Worm (Caenorhabditis elegans) whole organism, L4 larva: ENCODE measurements around the gene grl-13.
"Not testable (repeated sequence)": the region's sequence is repeated elsewhere in the genome, so short reads cannot be mapped to it uniquely, and the experiment has no call there.

Experiments
- F10B5.3 ChIP-seq: sonication (generic microtip); optimal IDR thresholded peaks from 2 replicates; lab custom pipeline; 2016; ENCODE audit warnings: mild to moderate bottlenecking, missing genetic modification characterization, missing compliant biosample characterization
- F37D6.2 ChIP-seq: sonication (generic microtip); optimal IDR thresholded peaks from 2 replicates; lab custom pipeline; 2016; ENCODE audit warnings: mild to moderate bottlenecking, missing genetic modification characterization, missing compliant biosample characterization
- T26A8.4 ChIP-seq: fragments of 200-800 bp; sonication (Bioruptor generic); IDR thresholded peaks from 2 replicates; pipeline ENCODE4 v1.3.6; 2022; ENCODE audit warnings: missing genetic modification characterization, missing compliant biosample characterization
- ZK546.5 ChIP-seq, 2 experiments: sonication (generic microtip); optimal IDR thresholded peaks; 2 replicates each; lab custom pipeline; 2017; ENCODE audit warnings: missing biosample characterization in 2 of 2, missing genetic modification characterization in 2 of 2
- aha-1 ChIP-seq: fragments of 150-350 bp; peaks from one replicate; lab custom pipeline; 2014; ENCODE audit warnings: missing biosample characterization, missing genetic modification characterization
- attf-4 ChIP-seq: sonication (generic microtip); optimal IDR thresholded peaks from 3 replicates; lab custom pipeline; 2017; ENCODE audit warnings: missing biosample characterization, missing genetic modification characterization
- ceh-28 ChIP-seq: fragments of 150-350 bp; optimal IDR thresholded peaks from 2 replicates; lab custom pipeline; 2014; ENCODE audit warnings: missing biosample characterization, missing genetic modification reagents, missing genetic modification characterization
- ceh-32 ChIP-seq: sonication (generic microtip); optimal IDR thresholded peaks from 2 replicates; lab custom pipeline; 2016; ENCODE audit warnings: mild to moderate bottlenecking, missing genetic modification characterization, missing compliant biosample characterization; ENCODE audit not compliant: poor library complexity
- ceh-82 ChIP-seq: sonication (generic microtip); optimal IDR thresholded peaks from 2 replicates; lab custom pipeline; 2017; ENCODE audit warnings: missing biosample characterization, missing genetic modification characterization
- ces-1 ChIP-seq: fragments of 150-350 bp; sonication (generic microtip); optimal IDR thresholded peaks from 4 replicates; lab custom pipeline; 2014; ENCODE audit warnings: missing biosample characterization, missing genetic modification reagents, missing genetic modification characterization
- cey-2 ChIP-seq: sonication (generic microtip); optimal IDR thresholded peaks from 3 replicates; lab custom pipeline; 2017; ENCODE audit warnings: missing genetic modification characterization, mild to moderate bottlenecking, missing compliant biosample characterization, antibody characterized with exemption, borderline replicate concordance; ENCODE audit not compliant: insufficient read depth
- ctbp-1 ChIP-seq: fragments of 200-800 bp; sonication (Bioruptor generic); IDR thresholded peaks from 2 replicates; pipeline ENCODE4 v1.3.6; 2022; ENCODE audit warnings: missing genetic modification reagents, missing genetic modification characterization, missing compliant biosample characterization
- daf-16 ChIP-seq, 3 experiments: sonication (generic microtip); optimal IDR thresholded peaks; 2 replicates each; lab custom pipeline; 2016 to 2017; ENCODE audit warnings: missing genetic modification characterization in 3 of 3, missing genetic modification reagents in 3 of 3, mild to moderate bottlenecking in 2 of 3, missing compliant biosample characterization in 2 of 3, missing biosample characterization in 1 of 3, moderate library complexity in 1 of 3
- daf-19 ChIP-seq: fragments of 200-800 bp; sonication (Bioruptor generic); conservative IDR thresholded peaks from 2 replicates; pipeline ENCODE4 v1.3.6; 2022; ENCODE audit warnings: missing genetic modification characterization, missing compliant biosample characterization
- dpl-1 ChIP-seq: fragments of 150-350 bp; optimal IDR thresholded peaks from 2 replicates; lab custom pipeline; 2014; ENCODE audit warnings: missing biosample characterization, missing genetic modification reagents, missing genetic modification characterization
- egl-27 ChIP-seq: sonication (generic microtip); optimal IDR thresholded peaks from 3 replicates; lab custom pipeline; 2017; ENCODE audit warnings: missing biosample characterization, missing genetic modification reagents, missing genetic modification characterization
- gei-8 ChIP-seq: fragments of 200-800 bp; sonication (Bioruptor generic); optimal IDR thresholded peaks from 2 replicates; lab custom pipeline; 2018; ENCODE audit warnings: mild to moderate bottlenecking, missing genetic modification characterization, missing compliant biosample characterization
- hlh-30 ChIP-seq: sonication (generic microtip); optimal IDR thresholded peaks from 2 replicates; lab custom pipeline; 2017; ENCODE audit warnings: antibody characterized with exemption, mild to moderate bottlenecking, missing genetic modification characterization, missing compliant biosample characterization; ENCODE audit not compliant: insufficient read depth
- hmg-1.1 ChIP-seq: fragments of 200-800 bp; sonication (Bioruptor generic); IDR thresholded peaks from 2 replicates; pipeline ENCODE4 v1.3.6; 2022; ENCODE audit warnings: missing genetic modification reagents, missing genetic modification characterization, missing compliant biosample characterization
- lim-7 ChIP-seq: fragments of 200-800 bp; sonication (Bioruptor generic); IDR thresholded peaks from 2 replicates; pipeline ENCODE4 v1.3.6; 2022; ENCODE audit warnings: missing genetic modification characterization, missing compliant biosample characterization
- lin-1 ChIP-seq: fragments of 200-800 bp; sonication (Bioruptor generic); IDR thresholded peaks from 2 replicates; pipeline ENCODE4 v1.3.6; 2022; ENCODE audit warnings: missing genetic modification reagents, missing genetic modification characterization, missing compliant biosample characterization
- lin-13 ChIP-seq: fragments of 150-350 bp; optimal IDR thresholded peaks from 2 replicates; lab custom pipeline; 2014; ENCODE audit warnings: missing biosample characterization, missing genetic modification reagents, missing genetic modification characterization
- lin-38 ChIP-seq: fragments of 200-800 bp; sonication (Bioruptor generic); IDR thresholded peaks from 2 replicates; pipeline ENCODE4 v1.3.6; 2022; ENCODE audit warnings: missing genetic modification reagents, missing genetic modification characterization, missing compliant biosample characterization
- lir-3 ChIP-seq: sonication (generic microtip); optimal IDR thresholded peaks from 2 replicates; lab custom pipeline; 2016; ENCODE audit warnings: mild to moderate bottlenecking, missing genetic modification characterization, missing compliant biosample characterization
- madf-5 ChIP-seq, 2 experiments: fragments of 200-800 bp; sonication (Bioruptor generic); IDR thresholded peaks; 2 replicates each; pipeline ENCODE4 v1.3.6; 2022; ENCODE audit warnings: missing compliant biosample characterization in 2 of 2, missing genetic modification characterization in 2 of 2
- madf-9 ChIP-seq: fragments of 200-800 bp; sonication (Bioruptor generic); conservative IDR thresholded peaks from 2 replicates; pipeline ENCODE4 v1.3.6; 2022; ENCODE audit warnings: missing genetic modification reagents, missing genetic modification characterization, missing compliant biosample characterization
- mxl-2 ChIP-seq: fragments of 200-800 bp; sonication (Bioruptor generic); conservative IDR thresholded peaks from 2 replicates; pipeline ENCODE4 v1.3.6; 2022; ENCODE audit warnings: missing genetic modification reagents, missing genetic modification characterization, missing compliant biosample characterization
- mxl-3 ChIP-seq: fragments of 200-800 bp; sonication (Bioruptor generic); optimal IDR thresholded peaks from 2 replicates; lab custom pipeline; 2018; ENCODE audit warnings: mild to moderate bottlenecking, missing genetic modification characterization, missing compliant biosample characterization
- nhr-111 ChIP-seq: fragments of 200-800 bp; sonication (Bioruptor generic); optimal IDR thresholded peaks from 2 replicates; lab custom pipeline; 2018; ENCODE audit warnings: mild to moderate bottlenecking, missing genetic modification characterization, missing compliant biosample characterization
- nhr-25 ChIP-seq: sonication (generic microtip); optimal IDR thresholded peaks from 2 replicates; lab custom pipeline; 2017; ENCODE audit warnings: missing genetic modification characterization, mild to moderate bottlenecking, missing compliant biosample characterization, antibody characterized with exemption, moderate library complexity, borderline replicate concordance; ENCODE audit not compliant: insufficient read depth
- nhr-48 ChIP-seq: sonication (generic microtip); optimal IDR thresholded peaks from 2 replicates; lab custom pipeline; 2016; ENCODE audit warnings: mild to moderate bottlenecking, missing genetic modification characterization, missing compliant biosample characterization
- snpc-1.2 ChIP-seq: fragments of 200-800 bp; sonication (Bioruptor generic); IDR thresholded peaks from 2 replicates; pipeline ENCODE4 v1.3.6; 2022; ENCODE audit warnings: missing genetic modification reagents, missing genetic modification characterization, missing compliant biosample characterization
- snpc-4 ChIP-seq: fragments of 150-350 bp; optimal IDR thresholded peaks from 2 replicates; lab custom pipeline; 2014; ENCODE audit warnings: missing biosample characterization, missing genetic modification characterization
- unc-39 ChIP-seq: sonication (generic microtip); optimal IDR thresholded peaks from 2 replicates; lab custom pipeline; 2017; ENCODE audit warnings: missing biosample characterization, missing genetic modification characterization
- zfp-2 ChIP-seq: sonication (generic microtip); optimal IDR thresholded peaks from 2 replicates; lab custom pipeline; 2016; ENCODE audit warnings: mild to moderate bottlenecking, missing genetic modification characterization, missing compliant biosample characterization
- zfp-3 ChIP-seq: fragments of 200-800 bp; sonication (Bioruptor generic); conservative IDR thresholded peaks from 2 replicates; pipeline ENCODE4 v1.3.6; 2022; ENCODE audit warnings: missing genetic modification reagents, missing genetic modification characterization, missing compliant biosample characterization
- zip-11 ChIP-seq: fragments of 200-800 bp; sonication (Bioruptor generic); IDR thresholded peaks from 2 replicates; pipeline ENCODE4 v1.3.6; 2022; ENCODE audit warnings: missing genetic modification characterization, missing compliant biosample characterization
- zip-2 ChIP-seq: fragments of 150-350 bp; optimal IDR thresholded peaks from 2 replicates; lab custom pipeline; 2014; ENCODE audit warnings: missing biosample characterization, missing genetic modification characterization

Gene grl-13

ce11 chrV:4345714-4346113, 18.7 kb downstream of the grl-13 start, which contains the start of gene figl-1 (continued):
- no peak for TF ChIP-seq cey-2
- TF ChIP-seq ceh-82 = no peak
- TF ChIP-seq ceh-32 (tag; lab: Kevin White, UChicago) = no peak
- no peak for TF ChIP-seq F37D6.2 (tag; lab: Kevin White, UChicago)

ce11 chrV:4341736-4342135, 22.7 kb downstream of the grl-13 start:
- peak; percentile 14 for TF ChIP-seq hlh-30 (tag; lab: Kevin White, UChicago)
- no peak for TF ChIP-seq snpc-1.2 (GFP tag; lab: Robert Waterston, UW)
- no peak for TF ChIP-seq ces-1
- TF ChIP-seq daf-16 (GFP tag; optimal IDR thresholded peaks at IDR 0.05; lab: Kevin White, UChicago) = no peak
- peak; percentile 34 for TF ChIP-seq daf-16 (tag; optimal IDR thresholded peaks at IDR 0.05; lab: Kevin White, UChicago)
- no peak for TF ChIP-seq aha-1 (tag; lab: Kevin White, UChicago)
- no peak for TF ChIP-seq zfp-3
- no peak for TF ChIP-seq ceh-28
- TF ChIP-seq zip-2 (tag; lab: Kevin White, UChicago) = no peak
- TF ChIP-seq lin-38 = peak; percentile 42; the same call in 1 of the 2 replicates
- TF ChIP-seq gei-8 (GFP tag; lab: Kevin White, UChicago) = no peak

- TF ChIP-seq lin-38 (peak; percentile 37; the same call in 1 of the 2 replicates), unc-39 (no peak), nhr-25 (tag; lab: Kevin White, UChicago) (no peak)
These were observed 23.2 kb downstream of the grl-13 start, which contains the start of gene glrx-3 for ce11 chrV:4341208-4341607. glrx-3 (minus strand) TSS chrV:4341308.

ce11 chrV:4339479-4339878, 24.9 kb downstream of the grl-13 start:
- no peak for TF ChIP-seq zfp-2 (tag; lab: Kevin White, UChicago)
- peak; percentile 50 for TF ChIP-seq dpl-1
- no peak for TF ChIP-seq mxl-3
- TF ChIP-seq snpc-1.2 (GFP tag; lab: Robert Waterston, UW) = no peak
- TF ChIP-seq lin-38 = peak; percentile 43
- no peak for TF ChIP-seq hmg-1.1 (GFP tag; lab: Robert Waterston, UW)
- no peak for TF ChIP-seq attf-4 (tag; lab: Kevin White, UChicago)
- no peak for TF ChIP-seq snpc-4 (tag; lab: Kevin White, UChicago)

ce11 chrV:4336462-4336861, 28.0 kb downstream of the grl-13 start, which contains the start of gene irld-1:
irld-1 (plus strand) TSS chrV:4336762.
- TF ChIP-seq lir-3 (tag; lab: Kevin White, UChicago); ceh-28; nhr-48: not testable (repeated sequence)
- TF ChIP-seq, all 104 proteins: peak for 0; not testable (repeated sequence) for 104

- peak in 1 of 2 experiments; percentile 76; a peak in 1 of 4 replicates for TF ChIP-seq madf-5 (GFP tag; IDR thresholded peaks at IDR 0.05; lab: Robert Waterston, UW)
These were observed 30.9 kb downstream of the grl-13 start for ce11 chrV:4333518-4333917.

ce11 chrV:4332450-4332849, 32.0 kb downstream of the grl-13 start, which contains the start of gene oac-12:
oac-12 (minus strand) TSS chrV:4332550.
- TF ChIP-seq egl-27 (tag; lab: Kevin White, UChicago) = no peak
- no peak for TF ChIP-seq attf-4 (tag; lab: Kevin White, UChicago)

ce11 chrV:4330820-4331219, 33.6 kb downstream of the grl-13 start:
- TF ChIP-seq lim-7 (GFP tag; lab: Robert Waterston, UW) (no peak), nhr-111 (GFP tag; lab: Kevin White, UChicago) (no peak), daf-19 (GFP tag; lab: Robert Waterston, UW) (no peak), zip-11 (no peak), lir-3 (tag; lab: Kevin White, UChicago) (no peak), madf-9 (GFP tag; lab: Robert Waterston, UW) (no peak), mxl-2 (GFP tag; lab: Robert Waterston, UW) (no peak), lin-13 (GFP tag; lab: Kevin White, UChicago) (no peak), ctbp-1 (GFP tag; lab: Robert Waterston, UW) (no peak), lin-1 (GFP tag; lab: Robert Waterston, UW) (no peak), F10B5.3 (tag; lab: Kevin White, UChicago) (no peak), T26A8.4 (GFP tag; lab: Robert Waterston, UW) (no peak), ceh-32 (tag; lab: Kevin White, UChicago) (no peak), madf-5 (GFP tag; IDR thresholded peaks at IDR 0.05; lab: Robert Waterston, UW) (no peak), ZK546.5 (tag; optimal IDR thresholded peaks at IDR 0.05; lab: Kevin White, UChicago) (no peak)
